In the genomic region with DNA sequence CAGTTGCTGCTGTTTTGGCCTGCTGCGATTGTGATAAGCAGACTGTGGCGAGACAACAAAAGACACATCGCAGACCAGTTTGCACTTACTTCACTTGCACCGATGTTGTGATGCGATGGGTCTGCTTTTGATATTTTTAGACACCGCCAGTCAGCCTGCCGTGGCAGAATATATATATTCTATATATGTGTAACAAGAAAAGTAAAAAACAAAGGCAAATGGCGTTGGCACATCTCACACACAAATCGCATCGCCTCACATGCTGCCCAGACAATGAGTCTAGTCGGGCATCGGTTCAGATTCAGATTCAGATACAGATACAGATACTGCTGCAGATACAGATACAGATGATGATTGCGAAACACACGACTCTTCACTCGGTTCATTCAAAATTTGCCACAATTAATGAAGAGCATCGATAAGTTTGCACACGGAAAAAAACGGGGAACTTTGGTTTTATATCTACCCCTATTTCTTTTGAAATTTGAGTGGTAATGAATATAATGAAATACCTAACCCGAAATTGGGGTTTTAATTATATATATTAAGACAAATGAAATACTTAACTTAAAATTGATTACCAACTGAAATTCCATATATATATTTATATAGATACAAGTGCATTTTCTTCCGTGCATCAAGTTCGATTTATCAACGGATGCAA, we compare ENCODE assay signal across 4 fruit fly cellular contexts.
TF ChIP-seq lines count a peak whose summit lies in the region.

No protein-coding gene starts in this region.

- no peak for TF ChIP-seq CTCF in whole organism, embryonic (GFP tag; optimal IDR thresholded peaks at IDR 0.05; lab: Kevin White, UChicago)

TF ChIP-seq in whole organism, embryonic, 481 proteins besides CTCF, POLR2A, EP300 and RAD21:
- peak in 1 of 2 experiments; percentile 1 for TF ChIP-seq Hr51 (GFP tag; optimal IDR thresholded peaks at IDR 0.05; lab: Kevin White, UChicago)
- peak; percentile 48 for TF ChIP-seq Med (GFP tag; lab: Kevin White, UChicago)
- peak; percentile 9 for TF ChIP-seq gem (tag; optimal IDR thresholded peaks at IDR 0.05; lab: Kevin White, UChicago)
- TF ChIP-seq nom (GFP tag; optimal IDR thresholded peaks at IDR 0.05; lab: Kevin White, UChicago), result peak; percentile 0
- TF ChIP-seq Sox102F (GFP tag; optimal IDR thresholded peaks at IDR 0.05; lab: Kevin White, UChicago), result peak; percentile 5
- no peak for TF ChIP-seq CG17829 (tag; optimal IDR thresholded peaks at IDR 0.05; lab: Kevin White, UChicago)
- no peak for TF ChIP-seq zen2 (GFP tag; IDR thresholded peaks at IDR 0.05; lab: Robert Waterston, UW; ENCODE audit: partially characterized antibody)
- no peak for TF ChIP-seq Sry-δ (GFP tag; optimal IDR thresholded peaks at IDR 0.05; lab: Kevin White, UChicago)
- TF ChIP-seq CG11504 (tag; optimal IDR thresholded peaks at IDR 0.05; lab: Kevin White, UChicago), result peak; percentile 3
- no peak for TF ChIP-seq CG9817 (tag; optimal IDR thresholded peaks at IDR 0.05; lab: Kevin White, UChicago)

TF ChIP-seq in whole organism, prepupa, 60 proteins besides CTCF, POLR2A, EP300 and RAD21 (continues in another document):
- TF ChIP-seq CG1621 (tag; optimal IDR thresholded peaks at IDR 0.05; lab: Kevin White, UChicago) (no peak), CG3032 (tag; optimal IDR thresholded peaks at IDR 0.05; lab: Kevin White, UChicago) (peak; percentile 50), eg (GFP tag; IDR thresholded peaks at IDR 0.05; lab: Robert Waterston, UW) (no peak), fkh (GFP tag; optimal IDR thresholded peaks at IDR 0.05; lab: Kevin White, UChicago) (no peak), CG31627 (GFP tag; optimal IDR thresholded peaks at IDR 0.05; lab: Kevin White, UChicago) (no peak), Met (GFP tag; optimal IDR thresholded peaks at IDR 0.05; lab: Kevin White, UChicago) (no peak), CG7368 (GFP tag; optimal IDR thresholded peaks at IDR 0.05; lab: Kevin White, UChicago) (no peak), CG6808 (GFP tag; optimal IDR thresholded peaks at IDR 0.05; lab: Kevin White, UChicago) (peak; percentile 25), CG10669 (GFP tag; optimal IDR thresholded peaks at IDR 0.05; lab: Kevin White, UChicago) (peak; percentile 32), Sox102F (GFP tag; optimal IDR thresholded peaks at IDR 0.05; lab: Kevin White, UChicago) (peak; percentile 3), svp (GFP tag; lab: Kevin White, UChicago) (peak; percentile 69), CG6163 (GFP tag; IDR thresholded peaks at IDR 0.05; lab: Robert Waterston, UW) (no peak), topi (GFP tag; optimal IDR thresholded peaks at IDR 0.05; lab: Kevin White, UChicago) (peak; percentile 21), CG8632 (GFP tag; optimal IDR thresholded peaks at IDR 0.05; lab: Kevin White, UChicago) (peak; percentile 58), vri (GFP tag; optimal IDR thresholded peaks at IDR 0.05; lab: Kevin White, UChicago) (no peak), Lpt (GFP tag; optimal IDR thresholded peaks at IDR 0.05; lab: Kevin White, UChicago) (no peak), esn (GFP tag; optimal IDR thresholded peaks at IDR 0.05; lab: Kevin White, UChicago) (peak; percentile 48), dac (GFP tag; optimal IDR thresholded peaks at IDR 0.05; lab: Kevin White, UChicago) (no peak), CG9139 (GFP tag; optimal IDR thresholded peaks at IDR 0.05; lab: Kevin White, UChicago) (no peak), Eip75B (GFP tag; optimal IDR thresholded peaks at IDR 0.05; lab: Kevin White, UChicago) (no peak), Eip93F (GFP tag; optimal IDR thresholded peaks at IDR 0.05; lab: Kevin White, UChicago) (no peak), spab (GFP tag; optimal IDR thresholded peaks at IDR 0.05; lab: Kevin White, UChicago) (no peak), salr (GFP tag; optimal IDR thresholded peaks at IDR 0.05; lab: Kevin White, UChicago) (no peak), CG11294 (GFP tag; IDR thresholded peaks at IDR 0.05; lab: Robert Waterston, UW) (no peak), CG15336 (GFP tag; IDR thresholded peaks at IDR 0.05; lab: Robert Waterston, UW) (no peak), net (GFP tag; optimal IDR thresholded peaks at IDR 0.05; lab: Kevin White, UChicago) (no peak)

TF ChIP-seq in whole organism, pupa, 21 proteins besides CTCF, POLR2A, EP300 and RAD21:
- TF ChIP-seq CG12605 (GFP tag; IDR thresholded peaks at IDR 0.05; lab: Robert Waterston, UW) (no peak), Pif1B (GFP tag; optimal IDR thresholded peaks at IDR 0.05; lab: Kevin White, UChicago) (no peak), CG8301 (tag; optimal IDR thresholded peaks at IDR 0.05; lab: Kevin White, UChicago) (no peak), CG13204 (GFP tag; optimal IDR thresholded peaks at IDR 0.05; lab: Kevin White, UChicago) (peak; percentile 18), CG8159 (tag; optimal IDR thresholded peaks at IDR 0.05; lab: Kevin White, UChicago) (peak; percentile 72), gl (tag; optimal IDR thresholded peaks at IDR 0.05; lab: Kevin White, UChicago) (no peak), CG9948 (tag; optimal IDR thresholded peaks at IDR 0.05; lab: Kevin White, UChicago) (peak; percentile 41), CG17806 (tag; optimal IDR thresholded peaks at IDR 0.05; lab: Kevin White, UChicago) (peak; percentile 58), CG14655 (GFP tag; optimal IDR thresholded peaks at IDR 0.05; lab: Kevin White, UChicago) (no peak), CG4496 (GFP tag; IDR thresholded peaks at IDR 0.05; lab: Robert Waterston, UW) (no peak), CG15710 (tag; optimal IDR thresholded peaks at IDR 0.05; lab: Kevin White, UChicago) (peak; percentile 41), D1 (tag; optimal IDR thresholded peaks at IDR 0.05; lab: Kevin White, UChicago) (no peak), rn (GFP tag; IDR thresholded peaks at IDR 0.05; lab: Robert Waterston, UW) (no peak), EcR (GFP tag; optimal IDR thresholded peaks at IDR 0.05; lab: Kevin White, UChicago) (peak; percentile 50), Pif1A (GFP tag; optimal IDR thresholded peaks at IDR 0.05; lab: Kevin White, UChicago) (no peak), CG32121 (GFP tag; IDR thresholded peaks at IDR 0.05; lab: Robert Waterston, UW) (peak; percentile 62), Snoo (tag; optimal IDR thresholded peaks at IDR 0.05; lab: Kevin White, UChicago) (no peak), CG10348 (GFP tag; IDR thresholded peaks at IDR 0.05; lab: Robert Waterston, UW) (no peak), fd96Ca (GFP tag; IDR thresholded peaks at IDR 0.05; lab: Robert Waterston, UW) (no peak), CG34367 (tag; optimal IDR thresholded peaks at IDR 0.05; lab: Kevin White, UChicago) (peak; percentile 10), Ets98B (GFP tag; IDR thresholded peaks at IDR 0.05; lab: Robert Waterston, UW) (no peak)

TF ChIP-seq in whole organism, wandering third instar larva, 38 proteins besides CTCF, POLR2A, EP300 and RAD21:
- TF ChIP-seq Rel (GFP tag; optimal IDR thresholded peaks at IDR 0.05; lab: Kevin White, UChicago) (no peak), Rel (tag; optimal IDR thresholded peaks at IDR 0.05; lab: Kevin White, UChicago) (peak; percentile 13), Sp1 (GFP tag; optimal IDR thresholded peaks at IDR 0.05; lab: Kevin White, UChicago) (peak; percentile 4), Vsx2 (GFP tag; optimal IDR thresholded peaks at IDR 0.05; lab: Kevin White, UChicago; ENCODE audit: partially characterized antibody) (no peak), OdsH (GFP tag; optimal IDR thresholded peaks at IDR 0.05; lab: Kevin White, UChicago) (peak; percentile 6), Abd-B (GFP tag; optimal IDR thresholded peaks at IDR 0.05; lab: Kevin White, UChicago) (no peak), Hnf4 (GFP tag; optimal IDR thresholded peaks at IDR 0.05; lab: Kevin White, UChicago) (peak; percentile 7), CrebA (GFP tag; optimal IDR thresholded peaks at IDR 0.05; lab: Kevin White, UChicago; ENCODE audit: borderline replicate concordance) (peak; percentile 33), fru (GFP tag; optimal IDR thresholded peaks at IDR 0.05; lab: Kevin White, UChicago) (peak; percentile 4), br (GFP tag; optimal IDR thresholded peaks at IDR 0.05; lab: Kevin White, UChicago) (peak; percentile 31), HLH106 (tag; optimal IDR thresholded peaks at IDR 0.05; lab: Kevin White, UChicago) (peak; percentile 5), dl (GFP tag; optimal IDR thresholded peaks at IDR 0.05; lab: Kevin White, UChicago; ENCODE audit: insufficient read depth in 1 of 2, partially characterized antibody in 2 of 2) (peak in 1 of 2 experiments; percentile 8)
